Worm (Caenorhabditis elegans) whole organism, L2 larva: ENCODE results near the gene Y49F6B.19.
A peak's percentile ranks its signal among the peaks of the same experiment; 100 is the strongest.

Source experiments
- F13H6.1 ChIP-seq: sonication (generic microtip); optimal IDR thresholded peaks from 2 replicates; lab custom pipeline; 2016; ENCODE audit warnings: missing genetic modification characterization, missing compliant biosample characterization
- R02D3.7 ChIP-seq: fragments of 150-350 bp; optimal IDR thresholded peaks from 2 replicates; lab custom pipeline; 2014; ENCODE audit warnings: missing biosample characterization, missing genetic modification characterization
- Y55F3AM.14 ChIP-seq: fragments of 200-800 bp; sonication (Bioruptor generic); optimal IDR thresholded peaks from 2 replicates; lab custom pipeline; 2018; ENCODE audit warnings: mild to moderate bottlenecking, missing genetic modification characterization, missing compliant biosample characterization
- aly-2 ChIP-seq: fragments of 150-350 bp; optimal IDR thresholded peaks from 2 replicates; lab custom pipeline; 2014; ENCODE audit warnings: missing biosample characterization, missing genetic modification characterization
- ama-1 ChIP-seq: fragments of 150-350 bp; optimal IDR thresholded peaks from 2 replicates; lab custom pipeline; 2018; ENCODE audit warnings: inconsistent platforms
- ceh-16 ChIP-seq: fragments of 150-350 bp; optimal IDR thresholded peaks from 2 replicates; lab custom pipeline; 2014; ENCODE audit warnings: missing biosample characterization, missing genetic modification characterization
- ceh-82 ChIP-seq: fragments of 150-350 bp; optimal IDR thresholded peaks from 2 replicates; lab custom pipeline; 2014; ENCODE audit warnings: missing biosample characterization, missing genetic modification characterization
- egl-27 ChIP-seq: sonication (generic microtip); optimal IDR thresholded peaks from 3 replicates; lab custom pipeline; 2017; ENCODE audit warnings: missing biosample characterization, missing genetic modification reagents, missing genetic modification characterization
- elt-1 ChIP-seq: fragments of 150-350 bp; optimal IDR thresholded peaks from 2 replicates; lab custom pipeline; 2014; ENCODE audit warnings: missing biosample characterization, missing genetic modification characterization
- fos-1 ChIP-seq: fragments of 150-350 bp; optimal IDR thresholded peaks from 2 replicates; lab custom pipeline; 2014; ENCODE audit warnings: missing biosample characterization, missing genetic modification characterization
- gmeb-1 ChIP-seq: fragments of 150-350 bp; optimal IDR thresholded peaks from 2 replicates; lab custom pipeline; 2014; ENCODE audit warnings: missing biosample characterization, missing genetic modification characterization
- lin-11 ChIP-seq: fragments of 150-350 bp; sonication (generic microtip); optimal IDR thresholded peaks from 2 replicates; lab custom pipeline; 2014; ENCODE audit warnings: missing biosample characterization, missing genetic modification characterization, inconsistent platforms, mixed read lengths
- lin-13 ChIP-seq: fragments of 150-350 bp; optimal IDR thresholded peaks from 2 replicates; lab custom pipeline; 2014; ENCODE audit warnings: missing biosample characterization, missing genetic modification reagents, missing genetic modification characterization
- mab-5 ChIP-seq: fragments of 150-350 bp; optimal IDR thresholded peaks from 2 replicates; lab custom pipeline; 2014; ENCODE audit warnings: missing biosample characterization, missing genetic modification characterization
- mbf-1 ChIP-seq: sonication (generic microtip); optimal IDR thresholded peaks from 2 replicates; lab custom pipeline; 2017; ENCODE audit warnings: missing biosample characterization, missing genetic modification characterization
- mdl-1 ChIP-seq, 2 experiments: fragments of 150-350 bp in 1 of 2; sonication (generic microtip) in 1 of 2; optimal IDR thresholded peaks; 2 replicates each; lab custom pipeline; 2017; ENCODE audit warnings: missing biosample characterization in 2 of 2, missing genetic modification characterization in 2 of 2
- nhr-10 ChIP-seq: sonication (generic microtip); optimal IDR thresholded peaks from 2 replicates; lab custom pipeline; 2017; ENCODE audit warnings: missing biosample characterization, missing genetic modification characterization
- nhr-11 ChIP-seq: fragments of 150-350 bp; optimal IDR thresholded peaks from 2 replicates; lab custom pipeline; 2014; ENCODE audit warnings: missing biosample characterization, missing genetic modification characterization
- nhr-12 ChIP-seq: fragments of 150-350 bp; optimal IDR thresholded peaks from 2 replicates; lab custom pipeline; 2014; ENCODE audit warnings: missing biosample characterization, missing genetic modification characterization
- nhr-129 ChIP-seq: fragments of 150-350 bp; optimal IDR thresholded peaks from 2 replicates; lab custom pipeline; 2014; ENCODE audit warnings: missing biosample characterization, missing genetic modification characterization
- nhr-23 ChIP-seq: fragments of 150-350 bp; optimal IDR thresholded peaks from 2 replicates; lab custom pipeline; 2014; ENCODE audit warnings: missing biosample characterization, missing genetic modification reagents, missing genetic modification characterization
- nhr-237 ChIP-seq: fragments of 150-350 bp; optimal IDR thresholded peaks from 2 replicates; lab custom pipeline; 2014; ENCODE audit warnings: missing biosample characterization, missing genetic modification characterization
- nhr-6 ChIP-seq: fragments of 150-350 bp; optimal IDR thresholded peaks from 2 replicates; lab custom pipeline; 2014; ENCODE audit warnings: missing biosample characterization, missing genetic modification characterization
- nhr-77 ChIP-seq: fragments of 150-350 bp; optimal IDR thresholded peaks from 2 replicates; lab custom pipeline; 2014; ENCODE audit warnings: missing biosample characterization, missing genetic modification characterization
- peb-1 ChIP-seq: fragments of 150-350 bp; optimal IDR thresholded peaks from 2 replicates; lab custom pipeline; 2014; ENCODE audit warnings: missing biosample characterization, missing genetic modification characterization
- sem-4 ChIP-seq: fragments of 150-350 bp; optimal IDR thresholded peaks from 2 replicates; lab custom pipeline; 2014; ENCODE audit warnings: missing biosample characterization, missing genetic modification reagents, missing genetic modification characterization
- skn-1 ChIP-seq: sonication (generic microtip); optimal IDR thresholded peaks from 2 replicates; lab custom pipeline; 2017; ENCODE audit warnings: missing biosample characterization, missing genetic modification characterization
- sma-3 ChIP-seq: sonication (generic microtip); optimal IDR thresholded peaks from 2 replicates; lab custom pipeline; 2016; ENCODE audit warnings: missing genetic modification reagents, missing genetic modification characterization, missing compliant biosample characterization
- snpc-4 ChIP-seq: fragments of 150-350 bp; optimal IDR thresholded peaks from 2 replicates; lab custom pipeline; 2014; ENCODE audit warnings: missing biosample characterization, missing genetic modification characterization
- unc-55 ChIP-seq: fragments of 150-350 bp; sonication (generic microtip); optimal IDR thresholded peaks from 3 replicates; lab custom pipeline; 2014; ENCODE audit warnings: missing biosample characterization, missing genetic modification reagents, missing genetic modification characterization
- unc-62 ChIP-seq: fragments of 150-350 bp; optimal IDR thresholded peaks from 2 replicates; lab custom pipeline; 2014; ENCODE audit warnings: missing biosample characterization, missing genetic modification reagents, missing genetic modification characterization
- zag-1 ChIP-seq: fragments of 150-350 bp; optimal IDR thresholded peaks from 2 replicates; lab custom pipeline; 2014; ENCODE audit warnings: missing biosample characterization, missing genetic modification characterization
- ztf-1 ChIP-seq: fragments of 200-800 bp; sonication (Bioruptor generic); conservative IDR thresholded peaks from 2 replicates; pipeline ENCODE4 v1.3.6; 2022; ENCODE audit warnings: missing genetic modification characterization, missing compliant biosample characterization

Y49F6B.19 gene

DNA sequence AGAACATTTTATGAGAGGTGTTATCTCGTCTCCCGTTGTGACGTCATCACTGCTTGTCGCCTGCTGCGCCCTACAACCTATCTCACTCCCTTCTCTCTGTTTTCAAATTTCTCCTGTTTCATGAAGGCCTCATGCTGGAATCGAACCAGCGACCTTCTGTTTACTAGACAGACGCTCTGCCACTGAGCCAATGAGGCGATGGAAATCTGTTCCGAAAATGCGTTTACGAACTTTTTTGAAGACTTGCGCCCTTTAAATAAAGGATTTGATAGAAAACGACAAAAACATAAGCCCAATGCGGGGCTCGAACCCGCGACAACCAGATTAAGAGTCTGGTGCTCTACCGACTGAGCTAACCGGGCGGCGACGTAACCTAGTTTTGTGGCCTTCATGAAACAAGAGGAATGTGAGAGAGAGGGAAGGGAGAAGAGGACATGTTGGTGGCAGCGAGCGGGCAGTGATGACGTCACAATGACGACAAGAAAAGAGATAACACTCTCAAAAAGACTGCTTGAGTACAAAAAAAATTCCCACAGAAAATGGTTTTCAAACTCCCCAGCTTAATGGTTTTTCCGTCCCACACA, 6.9 kb upstream of the Y49F6B.19 start, which contains the start of gene clec-126 (continued):
- TF ChIP-seq sem-4 (tag; lab: Kevin White, UChicago), result no peak
- TF ChIP-seq aly-2 (tag; lab: Kevin White, UChicago), result no peak
- TF ChIP-seq Y55F3AM.14 (GFP tag; lab: Kevin White, UChicago), result peak; percentile 52
- peak; percentile 2 for TF ChIP-seq ceh-16 (tag; lab: Kevin White, UChicago)
- TF ChIP-seq egl-27 (tag; lab: Kevin White, UChicago), result peak; percentile 48
- TF ChIP-seq snpc-4 (tag; lab: Kevin White, UChicago), result peak; percentile 32
- TF ChIP-seq F13H6.1 (tag; lab: Kevin White, UChicago), result peak; percentile 66
- peak; percentile 86 for TF ChIP-seq nhr-129
- TF ChIP-seq nhr-23 (tag; lab: Kevin White, UChicago), result no peak
- TF ChIP-seq, all 48 proteins: peak for 20

ce11 chrII:3516175-3516574, 4.0 kb upstream of the Y49F6B.19 start:
- TF ChIP-seq unc-62 (GFP tag; lab: Kevin White, UChicago) (no peak), nhr-10 (tag; lab: Kevin White, UChicago) (no peak), nhr-77 (no peak), ztf-1 (GFP tag; lab: Robert Waterston, UW) (no peak), nhr-6 (tag; lab: Kevin White, UChicago) (no peak)

ce11 chrII:3515384-3516053, 3.4 kb upstream of the Y49F6B.19 start, which contains the start of the genes Y49F6B.14 and clec-125:
Y49F6B.14 (minus strand) TSS chrII:3515484.
clec-125 (plus strand) TSS chrII:3516003.
- TF ChIP-seq lin-11 (tag; lab: Kevin White, UChicago) (no peak), F13H6.1 (tag; lab: Kevin White, UChicago) (no peak), ama-1 (no peak), fos-1 (tag; lab: Kevin White, UChicago) (no peak), nhr-6 (tag; lab: Kevin White, UChicago) (no peak), nhr-23 (tag; lab: Kevin White, UChicago) (no peak), gmeb-1 (tag; lab: Kevin White, UChicago) (no peak), zag-1 (tag; lab: Kevin White, UChicago) (no peak), elt-1 (tag; lab: Kevin White, UChicago) (no peak), nhr-12 (tag; lab: Kevin White, UChicago) (no peak), mdl-1 (tag; optimal IDR thresholded peaks at IDR 0.05; lab: Kevin White, UChicago) (no peak), unc-62 (GFP tag; lab: Kevin White, UChicago) (no peak), mbf-1 (tag; lab: Kevin White, UChicago) (no peak), nhr-237 (no peak), peb-1 (no peak), nhr-10 (tag; lab: Kevin White, UChicago) (no peak), Y55F3AM.14 (GFP tag; lab: Kevin White, UChicago) (no peak)

- TF ChIP-seq fos-1 (tag; lab: Kevin White, UChicago) (no peak), ceh-82 (tag; lab: Kevin White, UChicago) (no peak), Y55F3AM.14 (GFP tag; lab: Kevin White, UChicago) (no peak), R02D3.7 (tag; lab: Kevin White, UChicago) (no peak), lin-13 (GFP tag; lab: Kevin White, UChicago) (no peak), skn-1 (tag; lab: Kevin White, UChicago) (no peak), mbf-1 (tag; lab: Kevin White, UChicago) (no peak), nhr-11 (tag; lab: Kevin White, UChicago) (no peak), ama-1 (no peak), ceh-16 (tag; lab: Kevin White, UChicago) (no peak), snpc-4 (tag; lab: Kevin White, UChicago) (no peak), lin-11 (tag; lab: Kevin White, UChicago) (no peak), mab-5 (tag; lab: Kevin White, UChicago) (no peak), sma-3 (GFP tag; lab: Kevin White, UChicago) (no peak), zag-1 (tag; lab: Kevin White, UChicago) (no peak), gmeb-1 (tag; lab: Kevin White, UChicago) (no peak), nhr-6 (tag; lab: Kevin White, UChicago) (no peak), unc-55 (no peak)
These were observed 2.5 kb upstream of the Y49F6B.19 start, which contains the start of gene srz-5 for ce11 chrII:3514631-3515030. srz-5 (minus strand) TSS chrII:3514731.
